Fruit fly (Drosophila melanogaster) whole organism, prepupa: ENCODE results near the gene CG13082.

Experiments
- CG8119 ChIP-seq: fragments of 200-800 bp; sonication (Bioruptor generic); IDR thresholded peaks from 3 replicates; pipeline ENCODE4 v1.3.6; 2022; ENCODE audit warnings: missing biosample characterization, missing genetic modification characterization
- Sox14 ChIP-seq: fragments of 200-800 bp; sonication (Bioruptor generic); optimal IDR thresholded peaks from 3 replicates; lab custom pipeline; 2016; ENCODE audit warnings: missing biosample characterization, missing genetic modification characterization
- lz ChIP-seq: fragments of 200-800 bp; sonication (Bioruptor generic); optimal IDR thresholded peaks from 3 replicates; lab custom pipeline; 2016; ENCODE audit warnings: missing biosample characterization, missing genetic modification characterization

- TF ChIP-seq lz (GFP tag; lab: Kevin White, UChicago) (peak; percentile 97), Sox14 (peak; percentile 98), CG8119 (GFP tag; lab: Robert Waterston, UW) (peak; percentile 97)
Observed at dm6 chr2L:19575626-19576298, 37.5 kb downstream of the CG13082 start.
